Worm (Caenorhabditis elegans) whole organism, L2 larva: ENCODE results near the gene plp-2.

Source experiments
- F13H6.1 ChIP-seq: sonication (generic microtip); optimal IDR thresholded peaks from 2 replicates; lab custom pipeline; 2016; ENCODE audit warnings: missing genetic modification characterization, missing compliant biosample characterization
- crh-2 ChIP-seq: sonication (generic microtip); optimal IDR thresholded peaks from 2 replicates; lab custom pipeline; 2017; ENCODE audit warnings: missing biosample characterization, missing genetic modification characterization
- lin-11 ChIP-seq: fragments of 150-350 bp; sonication (generic microtip); optimal IDR thresholded peaks from 2 replicates; lab custom pipeline; 2014; ENCODE audit warnings: missing biosample characterization, missing genetic modification characterization, inconsistent platforms, mixed read lengths
- ztf-11 ChIP-seq: sonication (generic microtip); optimal IDR thresholded peaks from 2 replicates; lab custom pipeline; 2017; ENCODE audit warnings: missing biosample characterization, missing genetic modification characterization

ce11 chrX:14982525-14982924 lies at the start of gene plp-2:
- TF ChIP-seq crh-2 (no peak), ztf-11 (tag; lab: Kevin White, UChicago) (no peak), lin-11 (no peak), F13H6.1 (tag; lab: Kevin White, UChicago) (no peak)
